Worm (Caenorhabditis elegans): Measurements from ENCODE around the gene npp-22.

npp-22 gene

DNA sequence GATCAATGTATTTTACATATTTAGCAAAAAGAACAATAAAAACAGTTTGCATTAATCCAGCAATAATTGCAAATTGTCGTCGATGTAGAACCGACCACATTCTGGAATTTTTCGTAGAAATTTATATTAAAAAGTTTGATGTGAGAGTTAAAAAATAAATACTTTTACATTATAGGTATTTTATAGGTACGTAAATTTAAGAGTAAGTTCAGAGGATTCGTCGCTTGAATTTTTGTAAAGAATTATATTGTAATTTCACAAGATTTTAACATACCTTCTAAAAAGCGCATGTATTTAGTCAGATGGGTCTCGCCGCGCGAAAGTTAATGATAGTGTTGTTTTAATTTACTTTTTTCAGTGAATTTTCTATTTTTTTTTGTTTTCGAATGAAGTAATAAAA lies 3.2 kb downstream of the npp-22 start, which contains the start of gene rhr-2:
TSS of gene rhr-2 (minus strand) at position 101 of the 400 bp plus-strand sequence.
- no peak for TF ChIP-seq C16A3.4 (tag; optimal IDR thresholded peaks at IDR 0.05)
- TF ChIP-seq grh-1 (GFP tag; IDR thresholded peaks at IDR 0.05), result no peak
- no peak for TF ChIP-seq C34B4.2 (tag; optimal IDR thresholded peaks at IDR 0.05)
- TF ChIP-seq ceh-90 (tag; optimal IDR thresholded peaks at IDR 0.05), result no peak
- TF ChIP-seq egl-27 (tag; optimal IDR thresholded peaks at IDR 0.05), result no peak
- TF ChIP-seq aly-2 (tag; optimal IDR thresholded peaks at IDR 0.05), result no peak
- TF ChIP-seq alr-1 (tag; optimal IDR thresholded peaks at IDR 0.05; ENCODE audit: borderline replicate concordance), result no peak
- no peak for TF ChIP-seq mep-1 (tag; optimal IDR thresholded peaks at IDR 0.05)
- no peak for TF ChIP-seq elt-3 (tag; optimal IDR thresholded peaks at IDR 0.05)
- TF ChIP-seq lin-35 (GFP tag; optimal IDR thresholded peaks at IDR 0.05), result no peak
- no peak for TF ChIP-seq lin-39 (tag; optimal IDR thresholded peaks at IDR 0.05)
- no peak for TF ChIP-seq nhr-90 (tag; optimal IDR thresholded peaks at IDR 0.05; ENCODE audit: poor library complexity)
- no peak for TF ChIP-seq nhr-11 (tag; optimal IDR thresholded peaks at IDR 0.05)
- TF ChIP-seq ztf-4 (tag; optimal IDR thresholded peaks at IDR 0.05), result no peak
- no peak for TF ChIP-seq unc-130 (tag; optimal IDR thresholded peaks at IDR 0.05)
- TF ChIP-seq fkh-8 (tag; optimal IDR thresholded peaks at IDR 0.05), result no peak

DNA sequence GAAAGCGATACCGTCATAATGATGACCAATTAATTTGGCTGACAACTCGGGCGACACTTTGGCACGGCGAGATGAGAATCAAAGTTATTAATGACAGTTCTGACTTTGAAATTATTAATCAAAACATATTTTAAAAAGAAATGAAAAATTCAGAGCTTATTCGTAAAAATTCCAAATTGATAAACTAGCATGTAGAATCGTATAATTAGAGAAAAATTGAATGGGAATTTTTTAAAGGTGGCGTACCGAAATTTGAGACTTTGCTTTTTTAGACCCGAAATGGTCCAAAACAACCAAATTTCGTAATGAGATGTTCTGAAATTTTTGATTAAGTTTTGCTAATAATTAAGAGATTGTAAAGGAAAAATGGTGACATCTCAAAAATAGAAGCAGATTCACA lies 7.3 kb downstream of the npp-22 start, which contains the start of gene daf-11:
TSS of gene daf-11 (minus strand) at position 101 of the 400 bp plus-strand sequence.
- TF ChIP-seq sptf-1 (tag; optimal IDR thresholded peaks at IDR 0.05) (no peak), nhr-71 (tag; optimal IDR thresholded peaks at IDR 0.05) (no peak), sox-4 (tag; optimal IDR thresholded peaks at IDR 0.05) (no peak)

DNA sequence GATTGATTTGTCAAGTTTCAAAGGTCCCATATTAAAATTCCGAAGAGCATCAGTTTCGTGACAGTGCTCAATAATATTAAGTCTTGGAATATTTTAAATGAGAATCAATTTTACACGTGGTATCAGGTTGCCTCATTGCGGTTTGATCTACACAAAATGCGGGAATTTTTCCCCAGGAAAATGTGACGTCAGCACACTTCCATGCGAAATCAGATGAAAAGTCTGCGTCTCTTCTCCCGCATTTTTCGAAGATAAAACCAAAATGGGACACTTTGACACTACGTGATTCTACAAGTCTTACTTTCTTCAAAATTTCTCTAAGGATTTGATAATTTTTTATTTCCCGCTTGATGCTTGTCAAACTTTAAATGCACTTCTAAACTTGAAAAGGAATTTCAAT lies 10.4 kb downstream of the npp-22 start:
- TF ChIP-seq lsy-2 (tag; optimal IDR thresholded peaks at IDR 0.05) (no peak), fos-1 (tag; optimal IDR thresholded peaks at IDR 0.05) (no peak), C34B4.2 (tag; optimal IDR thresholded peaks at IDR 0.05) (no peak), ces-1 (GFP tag; optimal IDR thresholded peaks at IDR 0.05) (no peak), efl-1 (optimal IDR thresholded peaks at IDR 0.05) (no peak), efl-1 (GFP tag; optimal IDR thresholded peaks at IDR 0.05 in 1 of 2) (peak in 1 of 2 experiments; percentile 68), sptf-1 (tag; optimal IDR thresholded peaks at IDR 0.05) (no peak), nhr-71 (tag; optimal IDR thresholded peaks at IDR 0.05) (no peak), C04F5.9 (tag; optimal IDR thresholded peaks at IDR 0.05) (no peak)

DNA sequence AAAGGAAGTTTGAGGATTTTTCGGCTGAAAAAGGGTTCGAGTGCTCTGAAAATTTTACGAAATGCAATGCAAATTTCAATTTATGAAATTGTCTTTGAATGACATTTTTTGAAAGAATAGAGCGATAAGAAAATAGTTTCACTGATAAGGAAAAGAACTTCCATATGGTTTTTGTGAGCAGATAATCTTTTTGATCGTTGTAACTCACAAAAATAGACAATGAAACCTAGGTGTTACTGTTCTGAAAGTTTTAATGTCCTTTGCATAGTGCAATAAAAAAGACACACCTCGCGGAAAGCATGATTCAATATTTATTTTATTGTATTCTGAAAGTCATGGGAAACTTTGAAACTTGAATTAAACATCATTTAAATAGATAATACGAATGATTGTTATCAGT lies 16.3 kb downstream of the npp-22 start:
- TF ChIP-seq elt-3 (tag; optimal IDR thresholded peaks at IDR 0.05) (no peak), elt-2 (tag; optimal IDR thresholded peaks at IDR 0.05) (peak; percentile 53)

DNA sequence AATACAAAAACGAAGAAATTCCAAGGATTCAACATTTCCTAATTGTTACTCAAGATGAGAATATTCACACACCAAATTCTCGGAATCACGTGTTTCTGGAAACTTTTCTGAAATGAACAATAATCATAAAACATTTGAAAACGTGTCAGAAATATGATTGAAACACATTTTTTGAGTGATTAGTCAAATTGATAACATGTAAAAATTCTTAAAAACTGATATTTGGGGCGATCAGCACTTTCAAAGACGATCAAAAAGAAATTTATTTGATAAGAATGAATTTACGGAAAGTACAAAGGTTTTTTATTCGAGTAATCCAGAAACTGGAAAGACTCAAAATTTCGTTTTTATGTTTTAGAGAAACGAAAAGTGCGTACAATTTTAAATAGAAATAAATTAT lies 17.5 kb downstream of the npp-22 start, which contains the start of gene tre-3:
TSS of gene tre-3 (minus strand) at position 107 of the 400 bp plus-strand sequence.
- TF ChIP-seq irx-1 (tag; optimal IDR thresholded peaks at IDR 0.05) (no peak), ztf-11 (tag; optimal IDR thresholded peaks at IDR 0.05) (no peak), elt-2 (tag; optimal IDR thresholded peaks at IDR 0.05) (peak; percentile 29), efl-1 (optimal IDR thresholded peaks at IDR 0.05) (no peak), efl-1 (GFP tag; optimal IDR thresholded peaks at IDR 0.05 in 1 of 2) (peak in 1 of 2 experiments; percentile 51)

DNA sequence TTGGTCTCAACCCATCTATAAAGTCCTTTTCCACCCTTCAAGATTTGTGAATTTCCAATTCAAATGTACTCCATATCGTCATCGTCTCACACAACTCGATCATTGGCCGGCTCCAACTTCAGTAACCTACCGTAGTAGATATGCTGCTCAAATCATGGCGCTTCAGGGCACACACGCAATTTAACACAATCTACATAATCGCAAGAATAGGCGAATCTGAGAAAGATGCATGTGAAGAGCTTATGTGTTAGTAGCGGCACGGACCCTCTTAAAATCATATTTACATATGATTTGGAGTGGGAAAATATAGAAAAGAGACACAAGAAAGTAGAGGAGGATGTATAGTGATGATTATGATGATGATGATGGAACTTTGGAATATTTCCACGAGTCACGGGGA lies 21.5 kb downstream of the npp-22 start:
- TF ChIP-seq lin-14 (GFP tag; optimal IDR thresholded peaks at IDR 0.05) (peak; percentile 44), fkh-10 (GFP tag; optimal IDR thresholded peaks at IDR 0.05) (peak; percentile 69), ceh-90 (tag; optimal IDR thresholded peaks at IDR 0.05) (no peak)

DNA sequence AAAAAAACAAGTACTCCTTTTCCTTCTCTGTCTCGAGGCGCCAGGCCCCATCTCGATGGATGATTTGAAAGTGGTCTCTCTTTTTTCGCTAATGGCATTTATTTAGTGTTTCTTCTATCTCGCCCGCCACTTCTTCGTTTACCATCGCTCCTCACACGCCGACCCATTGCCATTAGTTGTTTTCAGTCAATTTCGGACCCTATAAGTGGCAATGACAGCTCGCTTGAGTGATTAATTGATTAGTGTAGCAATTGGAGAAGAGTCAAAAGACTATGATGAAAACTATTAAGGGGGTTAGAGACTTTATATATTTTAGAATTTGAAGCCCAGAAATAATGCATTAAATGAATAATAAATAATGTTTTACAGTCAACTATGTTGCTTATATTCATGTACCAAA lies 26.9 kb downstream of the npp-22 start:
- peak; percentile 39 for TF ChIP-seq lin-14 (GFP tag; optimal IDR thresholded peaks at IDR 0.05)
- TF ChIP-seq ceh-8 (GFP tag; optimal IDR thresholded peaks at IDR 0.05), result peak; percentile 95
- TF ChIP-seq dsc-1 (tag; optimal IDR thresholded peaks at IDR 0.05), result no peak

Data from whole organism, L1 larva.